Fruit fly (Drosophila melanogaster): ENCODE data around the gene CG5928.

DNA sequence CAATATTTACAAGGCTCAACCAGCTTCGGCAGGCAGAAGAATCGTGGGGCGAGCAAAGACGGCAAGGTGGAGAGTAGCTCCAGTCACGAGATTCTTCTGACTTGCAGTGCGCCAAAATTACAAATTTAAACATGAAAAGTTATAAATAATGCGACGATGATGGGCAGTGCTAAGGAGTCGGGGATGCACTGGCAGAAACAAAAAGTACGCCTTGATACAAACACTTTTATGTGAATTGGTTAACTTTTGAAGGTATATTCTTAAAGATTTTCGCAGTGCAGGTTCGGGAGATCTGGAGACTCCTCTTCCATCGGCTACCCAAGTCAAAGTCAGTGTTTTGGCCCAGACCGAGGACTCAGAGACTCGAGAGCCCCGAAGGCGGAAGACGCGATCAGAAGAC lies 46.3 kb upstream of the CG5928 start:
- no peak for TF ChIP-seq CTCF (optimal IDR thresholded peaks at IDR 0.05)
- TF ChIP-seq CG8478 (optimal IDR thresholded peaks at IDR 0.05) = no peak
